Worm (Caenorhabditis elegans) whole organism, early embryonic: ENCODE results near the gene C01G6.9.

ENCODE experiments used
- B0310.2 ChIP-seq: sonication (generic microtip); optimal IDR thresholded peaks from 2 replicates; lab custom pipeline; 2016; ENCODE audit warnings: mild to moderate bottlenecking, missing genetic modification characterization, missing compliant biosample characterization
- F13C5.2 ChIP-seq: sonication (generic microtip); optimal IDR thresholded peaks from 2 replicates; lab custom pipeline; 2017; ENCODE audit warnings: mild to moderate bottlenecking, missing genetic modification characterization, inconsistent platforms, missing compliant biosample characterization
- aly-1 ChIP-seq: sonication (generic microtip); optimal IDR thresholded peaks from 2 replicates; lab custom pipeline; 2016; ENCODE audit warnings: missing genetic modification characterization, missing compliant biosample characterization
- ama-1 ChIP-seq: fragments of 150-350 bp; optimal IDR thresholded peaks from 2 replicates; lab custom pipeline; 2014
- ceh-13 ChIP-seq: fragments of 200-800 bp; sonication (Bioruptor generic); optimal IDR thresholded peaks from 2 replicates; lab custom pipeline; 2018; ENCODE audit warnings: mild to moderate bottlenecking, missing genetic modification characterization, missing compliant biosample characterization
- ceh-36 ChIP-seq: sonication (generic microtip); optimal IDR thresholded peaks from 2 replicates; lab custom pipeline; 2016; ENCODE audit warnings: missing genetic modification characterization, inconsistent platforms, missing compliant biosample characterization
- ets-7 ChIP-seq: sonication (generic microtip); optimal IDR thresholded peaks from 2 replicates; lab custom pipeline; 2016; ENCODE audit warnings: missing genotype, missing genetic modification characterization, missing compliant biosample characterization
- flt-1 ChIP-seq: fragments of 200-800 bp; sonication (Bioruptor generic); IDR thresholded peaks from 2 replicates; pipeline ENCODE4 v1.3.6; 2022; ENCODE audit warnings: missing genetic modification characterization, missing compliant biosample characterization
- hmbx-1 ChIP-seq: sonication (generic microtip); optimal IDR thresholded peaks from 2 replicates; lab custom pipeline; 2016; ENCODE audit warnings: mild to moderate bottlenecking, missing genetic modification characterization, missing compliant biosample characterization
- hmg-4 ChIP-seq: fragments of 200-800 bp; sonication (Bioruptor generic); optimal IDR thresholded peaks from 2 replicates; lab custom pipeline; 2018; ENCODE audit warnings: mild to moderate bottlenecking, missing genetic modification characterization, missing compliant biosample characterization
- hnd-1 ChIP-seq: sonication (generic microtip); optimal IDR thresholded peaks from 2 replicates; lab custom pipeline; 2016; ENCODE audit warnings: missing genetic modification characterization, missing compliant biosample characterization
- pes-1 ChIP-seq: fragments of 200-800 bp; sonication (Bioruptor generic); IDR thresholded peaks from 2 replicates; pipeline ENCODE4 v1.3.6; 2022; ENCODE audit warnings: missing genetic modification reagents, missing genetic modification characterization, missing compliant biosample characterization
- scrt-1 ChIP-seq: fragments of 200-800 bp; sonication (Bioruptor generic); IDR thresholded peaks from 2 replicates; pipeline ENCODE4 v1.3.6; 2022; ENCODE audit warnings: missing genetic modification characterization, missing compliant biosample characterization
- sea-1 ChIP-seq: fragments of 200-800 bp; sonication (Bioruptor generic); conservative IDR thresholded peaks from 2 replicates; pipeline ENCODE4 v1.3.6; 2022; ENCODE audit warnings: missing genetic modification characterization, missing compliant biosample characterization
- tbx-11 ChIP-seq: fragments of 200-800 bp; sonication (Bioruptor generic); IDR thresholded peaks from 2 replicates; pipeline ENCODE4 v1.3.6; 2022; ENCODE audit warnings: missing genetic modification characterization, missing compliant biosample characterization
- tbx-37 ChIP-seq: fragments of 200-800 bp; sonication (Bioruptor generic); conservative IDR thresholded peaks from 2 replicates; pipeline ENCODE4 v1.3.6; 2022; ENCODE audit warnings: missing genetic modification reagents, missing genetic modification characterization, missing compliant biosample characterization
- tra-4 ChIP-seq: sonication (generic microtip); optimal IDR thresholded peaks from 2 replicates; lab custom pipeline; 2017; ENCODE audit warnings: missing genetic modification characterization, missing compliant biosample characterization

C01G6.9 gene

ce11 chrII:9306835-9307234 lies 11.2 kb upstream of the C01G6.9 start:
- no peak for TF ChIP-seq hmbx-1 (tag; lab: Kevin White, UChicago)
- TF ChIP-seq hmg-4 (GFP tag; lab: Kevin White, UChicago) = no peak
- no peak for TF ChIP-seq B0310.2 (tag; lab: Kevin White, UChicago)
- TF ChIP-seq tbx-37 (GFP tag; lab: Robert Waterston, UW) = no peak
- TF ChIP-seq aly-1 (tag; lab: Kevin White, UChicago) = no peak
- TF ChIP-seq scrt-1 (GFP tag; lab: Robert Waterston, UW) = no peak

ce11 chrII:9305575-9305974 lies 10.0 kb upstream of the C01G6.9 start:
- TF ChIP-seq sea-1 (GFP tag; lab: Robert Waterston, UW) (no peak), ceh-36 (tag; lab: Kevin White, UChicago) (no peak), ama-1 (lab: Kevin White, UChicago) (no peak), F13C5.2 (no peak), ceh-13 (no peak), hmg-4 (GFP tag; lab: Kevin White, UChicago) (no peak), aly-1 (tag; lab: Kevin White, UChicago) (no peak), ets-7 (tag; lab: Kevin White, UChicago) (no peak), tbx-11 (GFP tag; lab: Robert Waterston, UW) (no peak), B0310.2 (tag; lab: Kevin White, UChicago) (no peak), tra-4 (tag; lab: Kevin White, UChicago) (no peak), flt-1 (GFP tag; lab: Robert Waterston, UW) (no peak), hnd-1 (tag; lab: Kevin White, UChicago) (no peak), tbx-37 (GFP tag; lab: Robert Waterston, UW) (no peak), scrt-1 (GFP tag; lab: Robert Waterston, UW) (no peak), pes-1 (GFP tag; lab: Robert Waterston, UW) (no peak), hmbx-1 (tag; lab: Kevin White, UChicago) (no peak)

- TF ChIP-seq sea-1 (GFP tag; lab: Robert Waterston, UW) = no peak
- TF ChIP-seq tbx-11 (GFP tag; lab: Robert Waterston, UW) = no peak
- no peak for TF ChIP-seq tbx-37 (GFP tag; lab: Robert Waterston, UW)
- no peak for TF ChIP-seq scrt-1 (GFP tag; lab: Robert Waterston, UW)
- TF ChIP-seq B0310.2 (tag; lab: Kevin White, UChicago) = no peak
- TF ChIP-seq hmg-4 (GFP tag; lab: Kevin White, UChicago) = no peak
- TF ChIP-seq F13C5.2 = no peak
- no peak for TF ChIP-seq hmbx-1 (tag; lab: Kevin White, UChicago)
- no peak for TF ChIP-seq ama-1 (lab: Kevin White, UChicago)
- TF ChIP-seq pes-1 (GFP tag; lab: Robert Waterston, UW) = no peak
- TF ChIP-seq ceh-36 (tag; lab: Kevin White, UChicago) = no peak
- no peak for TF ChIP-seq ets-7 (tag; lab: Kevin White, UChicago)
- no peak for TF ChIP-seq ceh-13
- no peak for TF ChIP-seq flt-1 (GFP tag; lab: Robert Waterston, UW)
- TF ChIP-seq tra-4 (tag; lab: Kevin White, UChicago) = no peak
- TF ChIP-seq aly-1 (tag; lab: Kevin White, UChicago) = no peak
- no peak for TF ChIP-seq hnd-1 (tag; lab: Kevin White, UChicago)
Observed at ce11 chrII:9304849-9305248, 9.2 kb upstream of the C01G6.9 start.

ce11 chrII:9303545-9303944 lies 7.9 kb upstream of the C01G6.9 start:
- TF ChIP-seq ceh-13 (no peak), F13C5.2 (no peak), tbx-11 (GFP tag; lab: Robert Waterston, UW) (no peak), tra-4 (tag; lab: Kevin White, UChicago) (no peak), flt-1 (GFP tag; lab: Robert Waterston, UW) (no peak), ceh-36 (tag; lab: Kevin White, UChicago) (no peak), sea-1 (GFP tag; lab: Robert Waterston, UW) (no peak), pes-1 (GFP tag; lab: Robert Waterston, UW) (no peak), ets-7 (tag; lab: Kevin White, UChicago) (no peak), hmbx-1 (tag; lab: Kevin White, UChicago) (no peak), aly-1 (tag; lab: Kevin White, UChicago) (no peak), hmg-4 (GFP tag; lab: Kevin White, UChicago) (no peak)

ce11 chrII:9301065-9301464 lies 5.4 kb upstream of the C01G6.9 start:
- TF ChIP-seq scrt-1 (GFP tag; lab: Robert Waterston, UW) (no peak), hmbx-1 (tag; lab: Kevin White, UChicago) (peak; percentile 6)

- no peak for TF ChIP-seq aly-1 (tag; lab: Kevin White, UChicago)
- no peak for TF ChIP-seq hmg-4 (GFP tag; lab: Kevin White, UChicago)
- TF ChIP-seq ets-7 (tag; lab: Kevin White, UChicago) = no peak
- TF ChIP-seq pes-1 (GFP tag; lab: Robert Waterston, UW) = no peak
- TF ChIP-seq hmbx-1 (tag; lab: Kevin White, UChicago) = no peak
- TF ChIP-seq scrt-1 (GFP tag; lab: Robert Waterston, UW) = no peak
- no peak for TF ChIP-seq flt-1 (GFP tag; lab: Robert Waterston, UW)
- no peak for TF ChIP-seq sea-1 (GFP tag; lab: Robert Waterston, UW)
- no peak for TF ChIP-seq ama-1 (lab: Kevin White, UChicago)
- TF ChIP-seq tbx-11 (GFP tag; lab: Robert Waterston, UW) = no peak
- TF ChIP-seq F13C5.2 = no peak
- TF ChIP-seq hnd-1 (tag; lab: Kevin White, UChicago) = no peak
- TF ChIP-seq tbx-37 (GFP tag; lab: Robert Waterston, UW) = no peak
- TF ChIP-seq ceh-13 = no peak
- TF ChIP-seq tra-4 (tag; lab: Kevin White, UChicago) = no peak
- TF ChIP-seq B0310.2 (tag; lab: Kevin White, UChicago) = no peak
Observed at ce11 chrII:9299679-9300078, 4.1 kb upstream of the C01G6.9 start.

DNA sequence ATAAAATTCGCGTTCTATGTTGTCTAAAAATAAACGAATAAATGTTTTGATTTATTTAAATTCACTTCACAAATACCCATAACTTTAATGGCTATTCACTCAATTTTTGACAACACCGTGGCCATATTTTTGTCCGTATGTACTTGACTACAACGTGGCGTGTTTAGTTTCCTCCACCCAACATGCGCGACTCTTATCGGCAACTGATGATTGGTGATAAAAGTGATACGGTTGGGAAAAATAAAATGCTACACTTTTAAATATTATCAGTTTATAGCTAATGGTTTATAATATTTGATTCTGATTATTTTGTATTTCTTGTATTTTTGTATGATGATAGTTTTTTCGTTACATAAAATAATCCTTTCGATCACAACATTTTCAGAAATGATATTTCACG lies 4.0 kb downstream of the C01G6.9 start, which contains the start of gene acs-7:
TSS of gene acs-7 (plus strand) at position 386 of the 400 bp plus-strand sequence.
- TF ChIP-seq tbx-37 (GFP tag; lab: Robert Waterston, UW) (no peak), F13C5.2 (no peak), ceh-36 (tag; lab: Kevin White, UChicago) (no peak), ceh-13 (no peak), hnd-1 (tag; lab: Kevin White, UChicago) (no peak), B0310.2 (tag; lab: Kevin White, UChicago) (no peak), sea-1 (GFP tag; lab: Robert Waterston, UW) (no peak), ama-1 (lab: Kevin White, UChicago) (no peak), hmbx-1 (tag; lab: Kevin White, UChicago) (no peak), ets-7 (tag; lab: Kevin White, UChicago) (no peak)
